Worm (Caenorhabditis elegans) whole organism, mixed stage, embryonic: ENCODE measurements around the gene tsp-2.
A peak's percentile ranks its signal among the peaks of the same experiment; 100 is the strongest.

ENCODE experiments used
- M03D4.4 ChIP-seq: sonication (generic microtip); optimal IDR thresholded peaks from 2 replicates; lab custom pipeline; 2017; ENCODE audit warnings: mild to moderate bottlenecking, missing genetic modification characterization, missing compliant biosample characterization
- bed-3 ChIP-seq: fragments of 200-800 bp; sonication (Bioruptor generic); optimal IDR thresholded peaks from 3 replicates; lab custom pipeline; 2018; ENCODE audit warnings: mild to moderate bottlenecking, missing genetic modification characterization, moderate library complexity, missing compliant biosample characterization
- ceh-43 ChIP-seq: fragments of 200-800 bp; sonication (Bioruptor generic); optimal IDR thresholded peaks from 2 replicates; lab custom pipeline; 2018; ENCODE audit warnings: mild to moderate bottlenecking, missing genetic modification characterization, moderate library complexity, missing compliant biosample characterization
- ceh-83 ChIP-seq: fragments of 200-800 bp; sonication (Bioruptor generic); optimal IDR thresholded peaks from 2 replicates; lab custom pipeline; 2018; ENCODE audit warnings: mild to moderate bottlenecking, missing genetic modification characterization, missing compliant biosample characterization
- ces-1 ChIP-seq: fragments of 150-350 bp; optimal IDR thresholded peaks from 2 replicates; lab custom pipeline; 2014; ENCODE audit warnings: missing biosample characterization, missing genetic modification reagents, missing genetic modification characterization
- cnd-1 ChIP-seq: fragments of 200-800 bp; sonication (Bioruptor generic); optimal IDR thresholded peaks from 2 replicates; lab custom pipeline; 2018; ENCODE audit warnings: mild to moderate bottlenecking, missing genetic modification characterization, missing compliant biosample characterization
- drap-1 ChIP-seq: fragments of 200-800 bp; sonication (Bioruptor generic); optimal IDR thresholded peaks from 3 replicates; lab custom pipeline; 2018; ENCODE audit warnings: mild to moderate bottlenecking, missing genetic modification characterization, missing compliant biosample characterization
- elt-1 ChIP-seq: sonication (generic microtip); optimal IDR thresholded peaks from 2 replicates; lab custom pipeline; 2017; ENCODE audit warnings: missing genetic modification characterization, mild to moderate bottlenecking, missing compliant biosample characterization, antibody characterized with exemption, moderate library complexity, borderline replicate concordance; ENCODE audit not compliant: insufficient read depth
- elt-3 ChIP-seq: fragments of 150-350 bp; optimal IDR thresholded peaks from 2 replicates; lab custom pipeline; 2014; ENCODE audit warnings: missing biosample characterization, missing genetic modification characterization
- flh-1 ChIP-seq: fragments of 200-800 bp; sonication (Bioruptor generic); optimal IDR thresholded peaks from 2 replicates; lab custom pipeline; 2018; ENCODE audit warnings: mild to moderate bottlenecking, missing genetic modification characterization, moderate library complexity, missing compliant biosample characterization
- ham-2 ChIP-seq: fragments of 200-800 bp; sonication (Bioruptor generic); optimal IDR thresholded peaks from 2 replicates; lab custom pipeline; 2018; ENCODE audit warnings: mild to moderate bottlenecking, missing genetic modification characterization, missing compliant biosample characterization
- hlh-1 ChIP-seq: fragments of 150-350 bp; optimal IDR thresholded peaks from 2 replicates; lab custom pipeline; 2014; ENCODE audit warnings: missing biosample characterization, missing genetic modification reagents, missing genetic modification characterization
- lin-13 ChIP-seq: fragments of 150-350 bp; optimal IDR thresholded peaks from 2 replicates; lab custom pipeline; 2014; ENCODE audit warnings: missing biosample characterization, missing genetic modification characterization
- lin-32 ChIP-seq: fragments of 200-800 bp; sonication (Bioruptor generic); optimal IDR thresholded peaks from 2 replicates; lab custom pipeline; 2018; ENCODE audit warnings: mild to moderate bottlenecking, missing genetic modification characterization, missing compliant biosample characterization
- lsy-2 ChIP-seq: fragments of 150-350 bp; optimal IDR thresholded peaks from 2 replicates; lab custom pipeline; 2014; ENCODE audit warnings: missing biosample characterization, missing genetic modification characterization
- mab-5 ChIP-seq: fragments of 150-350 bp; optimal IDR thresholded peaks from 2 replicates; lab custom pipeline; 2014; ENCODE audit warnings: missing biosample characterization, missing genetic modification characterization
- mep-1 ChIP-seq: fragments of 150-350 bp; optimal IDR thresholded peaks from 2 replicates; lab custom pipeline; 2017; ENCODE audit warnings: missing biosample characterization, missing genetic modification reagents, missing genetic modification characterization, inconsistent platforms
- mls-2 ChIP-seq: sonication (generic microtip); optimal IDR thresholded peaks from 2 replicates; lab custom pipeline; 2016; ENCODE audit warnings: mild to moderate bottlenecking, missing genetic modification characterization, moderate library complexity, missing compliant biosample characterization
- nhr-12 ChIP-seq: fragments of 150-350 bp; optimal IDR thresholded peaks from 2 replicates; lab custom pipeline; 2014; ENCODE audit warnings: missing biosample characterization, missing genetic modification characterization
- nhr-2 ChIP-seq: fragments of 150-350 bp; optimal IDR thresholded peaks from 2 replicates; lab custom pipeline; 2014; ENCODE audit warnings: missing biosample characterization, missing genetic modification characterization
- nhr-237 ChIP-seq: fragments of 150-350 bp; optimal IDR thresholded peaks from 2 replicates; lab custom pipeline; 2014; ENCODE audit warnings: missing biosample characterization, missing genetic modification characterization
- nhr-28 ChIP-seq: fragments of 150-350 bp; optimal IDR thresholded peaks from 2 replicates; lab custom pipeline; 2014; ENCODE audit warnings: missing biosample characterization, missing genetic modification characterization
- nhr-76 ChIP-seq: sonication (generic microtip); optimal IDR thresholded peaks from 2 replicates; lab custom pipeline; 2017; ENCODE audit warnings: missing biosample characterization, missing genetic modification characterization
- sem-2 ChIP-seq: fragments of 200-800 bp; sonication (Bioruptor generic); optimal IDR thresholded peaks from 2 replicates; lab custom pipeline; 2018; ENCODE audit warnings: mild to moderate bottlenecking, missing genetic modification characterization, missing compliant biosample characterization
- snpc-4 ChIP-seq: fragments of 150-350 bp; optimal IDR thresholded peaks from 2 replicates; lab custom pipeline; 2014; ENCODE audit warnings: missing biosample characterization, missing genetic modification characterization
- tbx-8 ChIP-seq: fragments of 200-800 bp; sonication (Bioruptor generic); optimal IDR thresholded peaks from 2 replicates; lab custom pipeline; 2018; ENCODE audit warnings: mild to moderate bottlenecking, missing genetic modification characterization, moderate library complexity, missing compliant biosample characterization
- unc-120 ChIP-seq: sonication (generic microtip); optimal IDR thresholded peaks from 2 replicates; lab custom pipeline; 2017; ENCODE audit warnings: missing genetic modification characterization, missing compliant biosample characterization; ENCODE audit not compliant: poor library complexity, severe bottlenecking
- unc-39 ChIP-seq: fragments of 150-350 bp; optimal IDR thresholded peaks from 2 replicates; lab custom pipeline; 2014; ENCODE audit warnings: missing biosample characterization, missing genetic modification characterization
- unc-62 ChIP-seq: fragments of 150-350 bp; optimal IDR thresholded peaks from 2 replicates; lab custom pipeline; 2014; ENCODE audit warnings: missing biosample characterization, missing genetic modification reagents, missing genetic modification characterization
- zip-8 ChIP-seq: fragments of 150-350 bp; optimal IDR thresholded peaks from 2 replicates; lab custom pipeline; 2014; ENCODE audit warnings: missing biosample characterization, missing genetic modification characterization
- ztf-11 ChIP-seq: fragments of 150-350 bp; optimal IDR thresholded peaks from 2 replicates; lab custom pipeline; 2014; ENCODE audit warnings: missing biosample characterization, missing genetic modification characterization

The tsp-2 gene

DNA sequence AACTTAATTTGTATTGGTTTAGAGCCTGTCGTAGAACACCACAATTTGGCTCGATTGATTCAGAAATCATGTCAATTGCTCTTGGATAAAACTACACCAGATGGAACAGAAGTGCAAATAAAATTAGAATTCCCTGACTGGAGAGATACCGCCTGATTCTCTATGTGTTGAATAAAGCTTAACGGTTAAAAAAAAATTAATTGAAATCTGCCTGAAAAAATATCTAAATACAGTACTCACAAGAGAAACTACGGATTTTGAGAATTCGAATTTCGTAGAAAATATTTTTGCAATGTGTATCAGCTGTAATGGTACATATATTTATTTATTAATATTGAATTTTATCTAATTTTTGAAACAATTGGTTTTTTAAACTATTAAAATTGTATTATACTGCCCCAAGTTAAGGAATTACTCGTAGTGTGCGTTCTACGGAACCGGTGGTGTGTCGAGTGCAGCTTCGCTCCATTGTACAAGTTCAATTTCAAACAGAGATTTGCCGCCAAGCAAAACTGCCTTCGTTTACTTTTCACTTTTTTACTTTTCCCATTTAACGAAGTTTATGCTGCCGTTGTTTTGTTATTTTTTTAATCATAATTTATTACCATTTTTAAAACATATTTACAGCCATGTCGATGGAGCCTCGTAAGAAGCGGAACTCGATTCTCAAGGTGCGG, 12.4 kb upstream of the tsp-2 start, which contains the start of gene knl-1 (continued):
- no peak for TF ChIP-seq mls-2 (tag; lab: Kevin White, UChicago)
- TF ChIP-seq ceh-43 (GFP tag; lab: Kevin White, UChicago) = no peak
- peak; percentile 42 for TF ChIP-seq ces-1
- no peak for TF ChIP-seq lin-32 (GFP tag; lab: Kevin White, UChicago)
- peak; percentile 18 for TF ChIP-seq sem-2
- TF ChIP-seq nhr-76 (tag; lab: Kevin White, UChicago) = no peak
- peak; percentile 80 for TF ChIP-seq lsy-2 (tag; lab: Kevin White, UChicago)
- TF ChIP-seq flh-1 = no peak
- no peak for TF ChIP-seq ham-2 (GFP tag; lab: Kevin White, UChicago)

DNA sequence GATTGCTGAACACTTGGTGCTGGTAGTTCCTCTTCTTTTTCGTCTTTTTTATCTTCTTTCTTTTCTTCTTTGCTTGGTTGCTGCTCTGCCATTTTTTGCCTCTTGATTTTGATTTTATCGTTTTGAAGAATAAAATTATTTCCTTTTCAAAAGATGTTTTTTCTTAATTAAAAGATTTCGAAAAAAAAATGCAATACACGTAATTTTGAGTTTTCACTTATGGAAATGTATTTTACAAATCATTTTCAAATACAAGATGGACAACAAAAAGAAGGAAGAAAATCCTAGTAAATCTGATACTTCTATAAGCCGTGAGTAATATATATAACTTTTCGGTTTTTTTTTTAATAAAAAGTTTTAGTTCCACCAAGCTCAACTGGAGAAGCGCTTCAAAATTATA, 11.6 kb upstream of the tsp-2 start, which contains the start of the genes C02F5.10 and C02F5.2:
C02F5.10 (minus strand) TSS at position 101 of the 400 bp plus-strand sequence.
C02F5.2 (plus strand) TSS at position 239 of the 400 bp plus-strand sequence.
- TF ChIP-seq hlh-1 (no peak), M03D4.4 (tag; lab: Kevin White, UChicago) (no peak), ceh-43 (GFP tag; lab: Kevin White, UChicago) (no peak)

DNA sequence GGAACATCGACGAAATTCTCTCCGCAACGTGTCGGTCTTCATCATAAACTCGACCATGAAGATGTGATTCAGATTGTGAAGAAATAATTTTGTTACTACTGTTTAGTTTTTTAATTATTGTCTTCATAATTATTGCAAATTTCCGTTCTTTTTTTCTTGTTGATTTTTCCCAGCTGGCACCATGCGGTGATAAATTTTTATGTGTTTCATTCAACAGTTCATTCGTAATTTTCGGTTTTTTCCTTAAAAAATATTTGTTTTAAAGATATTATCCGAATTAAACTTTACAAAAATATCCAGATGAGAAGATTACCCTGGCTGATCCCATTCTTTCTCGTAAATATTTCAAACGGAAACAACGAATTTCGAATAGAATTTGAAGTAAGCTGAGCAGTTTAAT, 9.3 kb upstream of the tsp-2 start, which contains the start of gene C02F5.13:
C02F5.13 (plus strand) TSS at position 301 of the 400 bp plus-strand sequence.
- TF ChIP-seq nhr-2 (tag; lab: Kevin White, UChicago) (no peak), bed-3 (GFP tag; lab: Kevin White, UChicago) (no peak), nhr-12 (tag; lab: Kevin White, UChicago) (no peak)

DNA sequence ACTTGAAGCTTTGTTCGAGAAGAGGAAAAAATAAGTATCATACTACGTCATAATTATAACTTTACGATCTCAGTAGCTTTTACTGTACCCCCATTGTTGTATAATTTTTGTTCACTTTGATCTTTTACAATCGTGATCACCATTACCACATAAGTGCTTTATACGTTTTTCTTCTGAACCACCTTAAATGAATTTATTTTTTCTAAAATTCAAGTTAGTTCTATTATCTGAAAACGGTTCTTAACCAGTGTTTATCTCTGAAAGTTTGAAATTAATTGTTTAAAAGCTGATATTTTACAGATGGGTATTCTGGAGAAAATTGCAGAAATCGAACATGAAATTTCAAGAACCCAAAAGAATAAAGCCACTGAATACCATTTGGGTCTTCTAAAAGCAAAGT, 7.9 kb upstream of the tsp-2 start, which contains the start of gene C02F5.3:
C02F5.3 (plus strand) TSS at position 301 of the 400 bp plus-strand sequence.
- TF ChIP-seq ztf-11 (tag; lab: Kevin White, UChicago) (no peak), unc-120 (tag; lab: Kevin White, UChicago) (no peak), sem-2 (no peak), unc-62 (GFP tag; lab: Kevin White, UChicago) (no peak), nhr-237 (tag; lab: Kevin White, UChicago) (no peak), zip-8 (tag; lab: Kevin White, UChicago) (no peak), mab-5 (tag; lab: Kevin White, UChicago) (no peak), ces-1 (no peak), tbx-8 (GFP tag; lab: Kevin White, UChicago) (no peak), elt-1 (tag; lab: Kevin White, UChicago) (no peak), nhr-28 (tag; lab: Kevin White, UChicago) (no peak), nhr-76 (tag; lab: Kevin White, UChicago) (no peak), flh-1 (no peak)
- TF ChIP-seq, all 35 proteins: peak for 0

DNA sequence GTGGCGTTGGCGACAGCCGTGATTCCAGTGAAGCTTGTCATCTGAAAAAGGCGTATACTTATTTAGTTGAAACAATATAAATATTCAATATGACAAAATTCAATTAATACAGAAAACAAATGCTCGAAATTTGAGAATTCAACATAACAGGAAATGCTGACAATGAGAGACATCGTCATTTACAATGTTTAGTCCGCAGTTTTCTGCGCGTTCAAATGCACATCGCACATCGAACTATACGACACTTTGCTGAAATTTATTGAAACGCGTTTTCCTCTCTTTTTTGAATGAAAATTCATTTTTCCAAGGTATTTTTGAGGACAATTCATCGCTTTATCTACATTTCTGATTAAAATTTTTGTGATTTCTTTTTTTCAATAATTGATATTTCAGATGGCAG, 6.3 kb upstream of the tsp-2 start, which contains the start of the genes pbs-6 and cids-1:
pbs-6 (minus strand) TSS at position 41 of the 400 bp plus-strand sequence.
cids-1 (plus strand) TSS at position 394 of the 400 bp plus-strand sequence.
- TF ChIP-seq hlh-1 (peak; percentile 6), bed-3 (GFP tag; lab: Kevin White, UChicago) (no peak), lsy-2 (tag; lab: Kevin White, UChicago) (peak; percentile 6), nhr-12 (tag; lab: Kevin White, UChicago) (no peak)

DNA sequence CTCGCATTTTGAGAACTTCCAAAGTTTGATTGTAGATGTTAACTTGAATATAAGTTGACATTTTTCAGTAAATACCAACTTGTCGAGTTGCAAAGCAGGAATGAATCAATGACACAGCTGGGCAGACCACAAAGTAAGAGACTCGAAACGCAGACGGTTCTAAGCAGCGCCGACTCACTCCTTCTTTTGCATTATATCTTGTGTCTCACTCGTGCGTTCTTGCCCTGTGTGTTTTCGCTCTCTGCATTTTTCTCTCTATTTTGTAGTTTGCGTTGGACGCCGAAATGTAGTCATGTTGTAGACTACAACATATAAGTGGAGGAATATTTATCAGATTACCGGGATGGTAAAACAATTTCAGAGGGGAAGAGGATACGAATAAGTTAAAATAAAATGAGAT, 5.1 kb upstream of the tsp-2 start, which contains the start of gene C02F5.12:
C02F5.12 (minus strand) TSS at position 221 of the 400 bp plus-strand sequence.
- TF ChIP-seq lin-13 (tag; lab: Kevin White, UChicago) (no peak), cnd-1 (tag; lab: Kevin White, UChicago) (no peak), M03D4.4 (tag; lab: Kevin White, UChicago) (no peak), mab-5 (tag; lab: Kevin White, UChicago) (no peak), unc-120 (tag; lab: Kevin White, UChicago) (no peak), snpc-4 (no peak), bed-3 (GFP tag; lab: Kevin White, UChicago) (no peak), lsy-2 (tag; lab: Kevin White, UChicago) (peak; percentile 3), tbx-8 (GFP tag; lab: Kevin White, UChicago) (no peak), flh-1 (no peak), nhr-237 (tag; lab: Kevin White, UChicago) (no peak), mls-2 (tag; lab: Kevin White, UChicago) (no peak), nhr-12 (tag; lab: Kevin White, UChicago) (peak; percentile 95), nhr-2 (tag; lab: Kevin White, UChicago) (no peak), lin-32 (GFP tag; lab: Kevin White, UChicago) (no peak), mep-1 (tag; lab: Kevin White, UChicago) (peak; percentile 6), ham-2 (GFP tag; lab: Kevin White, UChicago) (no peak), hlh-1 (no peak), nhr-76 (tag; lab: Kevin White, UChicago) (no peak), nhr-28 (tag; lab: Kevin White, UChicago) (peak; percentile 19), ces-1 (no peak), drap-1 (no peak), ceh-83 (GFP tag; lab: Kevin White, UChicago) (no peak), unc-39 (no peak), unc-62 (GFP tag; lab: Kevin White, UChicago) (no peak), elt-1 (tag; lab: Kevin White, UChicago) (no peak), ztf-11 (tag; lab: Kevin White, UChicago) (no peak), elt-3 (tag; lab: Kevin White, UChicago) (no peak)
